Worm (Caenorhabditis elegans) whole organism, young adult: ENCODE data around the gene E_BE45912.2.

Experiments
- B0261.1 ChIP-seq: sonication (generic microtip); optimal IDR thresholded peaks from 2 replicates; lab custom pipeline; 2016; ENCODE audit warnings: mild to moderate bottlenecking, missing genetic modification characterization, moderate library complexity, missing compliant biosample characterization
- B0336.3 ChIP-seq: fragments of 200-800 bp; sonication (Bioruptor generic); IDR thresholded peaks from 2 replicates; pipeline ENCODE4 v1.3.6; 2022; ENCODE audit warnings: missing genetic modification characterization, missing compliant biosample characterization
- C06A6.2 ChIP-seq: fragments of 200-800 bp; sonication (Bioruptor generic); conservative IDR thresholded peaks from 2 replicates; pipeline ENCODE4 v1.3.6; 2022; ENCODE audit warnings: missing genetic modification characterization, missing compliant biosample characterization
- C17E4.6 ChIP-seq: fragments of 200-800 bp; sonication (Bioruptor generic); IDR thresholded peaks from 2 replicates; pipeline ENCODE4 v1.3.6; 2022; ENCODE audit warnings: missing genetic modification reagents, missing genetic modification characterization, missing compliant biosample characterization
- F23B12.7 ChIP-seq: sonication (generic microtip); optimal IDR thresholded peaks from 2 replicates; lab custom pipeline; 2017; ENCODE audit warnings: missing genetic modification characterization, mild to moderate bottlenecking, missing compliant biosample characterization, antibody characterized with exemption, moderate library complexity; ENCODE audit not compliant: insufficient read depth
- F37B4.10 ChIP-seq: fragments of 200-800 bp; sonication (Bioruptor generic); IDR thresholded peaks from 2 replicates; pipeline ENCODE4 v1.3.6; 2022; ENCODE audit warnings: missing genetic modification characterization, missing compliant biosample characterization
- F39B2.1 ChIP-seq: fragments of 200-800 bp; sonication (Bioruptor generic); IDR thresholded peaks from 2 replicates; pipeline ENCODE4 v1.3.6; 2022; ENCODE audit warnings: missing genetic modification reagents, missing genetic modification characterization, missing compliant biosample characterization
- Y95B8A.8 ChIP-seq: fragments of 200-800 bp; sonication (Bioruptor generic); IDR thresholded peaks from 2 replicates; pipeline ENCODE4 v1.3.6; 2022; ENCODE audit warnings: missing genetic modification reagents, missing genetic modification characterization, missing compliant biosample characterization
- atf-7 ChIP-seq: sonication (generic microtip); optimal IDR thresholded peaks from 2 replicates; lab custom pipeline; 2017; ENCODE audit warnings: mild to moderate bottlenecking, missing genetic modification characterization, missing compliant biosample characterization
- attf-3 ChIP-seq: fragments of 200-800 bp; sonication (Bioruptor generic); conservative IDR thresholded peaks from 2 replicates; pipeline ENCODE4 v1.3.6; 2022; ENCODE audit warnings: missing genetic modification reagents, missing genetic modification characterization, missing compliant biosample characterization
- bed-1 ChIP-seq: fragments of 200-800 bp; sonication (Bioruptor generic); IDR thresholded peaks from 2 replicates; pipeline ENCODE4 v1.3.6; 2022; ENCODE audit warnings: missing genetic modification reagents, missing genetic modification characterization, missing compliant biosample characterization
- cebp-1 ChIP-seq, 2 experiments: fragments of 200-800 bp in 1 of 2; sonication (Bioruptor generic) in 1 of 2; sonication (generic microtip) in 1 of 2; IDR thresholded peaks in 1 of 2; optimal IDR thresholded peaks in 1 of 2; 2 replicates each; pipeline versions ENCODE4 v1.3.6 to Lab custom; 2017 to 2022; ENCODE audit warnings: missing compliant biosample characterization in 2 of 2, missing genetic modification characterization in 2 of 2, mild to moderate bottlenecking in 1 of 2, missing genetic modification reagents in 1 of 2, moderate library complexity in 1 of 2
- ceh-100 ChIP-seq: fragments of 200-800 bp; sonication (Bioruptor generic); IDR thresholded peaks from 2 replicates; pipeline ENCODE4 v1.3.6; 2022; ENCODE audit warnings: missing genetic modification reagents, missing genetic modification characterization, missing compliant biosample characterization
- dox-1 ChIP-seq: fragments of 200-800 bp; sonication (Bioruptor generic); IDR thresholded peaks from 2 replicates; pipeline ENCODE4 v1.3.6; 2022; ENCODE audit warnings: missing genetic modification reagents, missing genetic modification characterization, missing compliant biosample characterization
- dpff-1 ChIP-seq: sonication (generic microtip); optimal IDR thresholded peaks from 2 replicates; lab custom pipeline; 2017; ENCODE audit warnings: mild to moderate bottlenecking, missing genetic modification characterization, missing compliant biosample characterization
- egrh-3 ChIP-seq: fragments of 200-800 bp; sonication (Bioruptor generic); IDR thresholded peaks from 2 replicates; pipeline ENCODE4 v1.3.6; 2022; ENCODE audit warnings: missing genetic modification reagents, missing genetic modification characterization, missing compliant biosample characterization
- gei-17 ChIP-seq: fragments of 200-800 bp; sonication (Bioruptor generic); optimal IDR thresholded peaks from 2 replicates; lab custom pipeline; 2018; ENCODE audit warnings: mild to moderate bottlenecking, missing genetic modification characterization, missing compliant biosample characterization
- hmg-1.2 ChIP-seq: fragments of 200-800 bp; sonication (Bioruptor generic); IDR thresholded peaks from 2 replicates; pipeline ENCODE4 v1.3.6; 2022; ENCODE audit warnings: missing genetic modification reagents, missing genetic modification characterization, missing compliant biosample characterization
- let-607 ChIP-seq, 2 experiments: fragments of 200-800 bp in 1 of 2; sonication (Bioruptor generic) in 1 of 2; sonication (generic microtip) in 1 of 2; optimal IDR thresholded peaks; 2 replicates each; lab custom pipeline; 2016 to 2018; ENCODE audit warnings: mild to moderate bottlenecking in 2 of 2, missing compliant biosample characterization in 2 of 2, missing genetic modification characterization in 2 of 2, moderate library complexity in 2 of 2, missing genotype in 1 of 2
- lin-35 ChIP-seq, 3 experiments: fragments of 150-350 bp in 2 of 3; sonication (generic microtip) in 1 of 3; optimal IDR thresholded peaks; 2 replicates each; lab custom pipeline; 2014 to 2018; ENCODE audit warnings: missing biosample characterization in 3 of 3, missing genetic modification characterization in 3 of 3, missing genetic modification reagents in 3 of 3
- lin-54 ChIP-seq: fragments of 200-800 bp; sonication (Bioruptor generic); optimal IDR thresholded peaks from 2 replicates; lab custom pipeline; 2018; ENCODE audit warnings: mild to moderate bottlenecking, missing genetic modification characterization, missing compliant biosample characterization
- madf-6 ChIP-seq: fragments of 200-800 bp; sonication (Bioruptor generic); IDR thresholded peaks from 2 replicates; pipeline ENCODE4 v1.3.6; 2022; ENCODE audit warnings: missing genetic modification reagents, missing genetic modification characterization, missing compliant biosample characterization
- madf-8 ChIP-seq: fragments of 200-800 bp; sonication (Bioruptor generic); conservative IDR thresholded peaks from 2 replicates; pipeline ENCODE4 v1.3.6; 2022; ENCODE audit warnings: missing genetic modification reagents, missing genetic modification characterization, missing compliant biosample characterization
- mcd-1 ChIP-seq: fragments of 200-800 bp; sonication (Bioruptor generic); IDR thresholded peaks from 2 replicates; pipeline ENCODE4 v1.3.6; 2022; ENCODE audit warnings: missing genetic modification reagents, missing genetic modification characterization, missing compliant biosample characterization
- mes-4 ChIP-seq: sonication (generic microtip); optimal IDR thresholded peaks from 2 replicates; lab custom pipeline; 2016; ENCODE audit warnings: missing genotype, missing genetic modification characterization, missing compliant biosample characterization
- mxl-1 ChIP-seq: sonication (generic microtip); optimal IDR thresholded peaks from 2 replicates; lab custom pipeline; 2016; ENCODE audit warnings: missing genetic modification characterization, missing compliant biosample characterization
- nfya-1 ChIP-seq: sonication (generic microtip); optimal IDR thresholded peaks from 2 replicates; lab custom pipeline; 2017; ENCODE audit warnings: antibody characterized with exemption, missing compliant biosample characterization, missing genetic modification characterization, borderline replicate concordance; ENCODE audit not compliant: insufficient read depth
- nfya-2 ChIP-seq: fragments of 200-800 bp; sonication (Bioruptor generic); IDR thresholded peaks from 2 replicates; pipeline ENCODE4 v1.3.6; 2022; ENCODE audit warnings: missing genetic modification reagents, missing genetic modification characterization, missing compliant biosample characterization
- snpc-1.3 ChIP-seq: sonication (generic microtip); optimal IDR thresholded peaks from 2 replicates; lab custom pipeline; 2017; ENCODE audit warnings: missing genetic modification characterization, mild to moderate bottlenecking, missing compliant biosample characterization, antibody characterized with exemption, moderate library complexity, missing genotype, missing genetic modification reagents; ENCODE audit not compliant: insufficient read depth
- snpc-4 ChIP-seq, 5 experiments: fragments of 150-350 bp in 1 of 5; sonication (generic microtip) in 4 of 5; optimal IDR thresholded peaks; 2 replicates each; lab custom pipeline; 2014 to 2018; ENCODE audit warnings: missing genetic modification characterization in 5 of 5, missing biosample characterization in 3 of 5, antibody characterized with exemption in 2 of 5, mild to moderate bottlenecking in 2 of 5, missing compliant biosample characterization in 2 of 5, missing genotype in 2 of 5, moderate library complexity in 2 of 5, missing genetic modification reagents in 1 of 5
- zfh-2 ChIP-seq: fragments of 200-800 bp; sonication (Bioruptor generic); conservative IDR thresholded peaks from 2 replicates; pipeline ENCODE4 v1.3.6; 2022; ENCODE audit warnings: missing genetic modification reagents, missing genetic modification characterization, missing compliant biosample characterization
- ztf-22 ChIP-seq: fragments of 200-800 bp; sonication (Bioruptor generic); optimal IDR thresholded peaks from 2 replicates; lab custom pipeline; 2018; ENCODE audit warnings: mild to moderate bottlenecking, missing genetic modification characterization, moderate library complexity, missing compliant biosample characterization
- ztf-26 ChIP-seq: sonication (generic microtip); optimal IDR thresholded peaks from 2 replicates; lab custom pipeline; 2017; ENCODE audit warnings: missing genetic modification characterization, missing compliant biosample characterization
- ztf-3 ChIP-seq: fragments of 200-800 bp; sonication (Bioruptor generic); optimal IDR thresholded peaks from 2 replicates; lab custom pipeline; 2018; ENCODE audit warnings: mild to moderate bottlenecking, missing genetic modification characterization, missing compliant biosample characterization

Gene E_BE45912.2

ce11 chrIII:1058881-1059280, 28.0 kb upstream of the E_BE45912.2 start:
- TF ChIP-seq nfya-2 (no peak), attf-3 (no peak), C06A6.2 (GFP tag; lab: Robert Waterston, UW) (no peak), mxl-1 (tag; lab: Kevin White, UChicago) (no peak), snpc-4 (GFP tag; optimal IDR thresholded peaks at IDR 0.05; lab: Kevin White, UChicago) (no peak), snpc-4 (tag; optimal IDR thresholded peaks at IDR 0.05; lab: Kevin White, UChicago) (no peak), ztf-22 (no peak)

- TF ChIP-seq lin-54 (GFP tag; lab: Kevin White, UChicago) = no peak
- no peak for TF ChIP-seq snpc-1.3 (tag; lab: Kevin White, UChicago)
- TF ChIP-seq mxl-1 (tag; lab: Kevin White, UChicago) = no peak
- no peak for TF ChIP-seq C17E4.6 (GFP tag; lab: Robert Waterston, UW)
- TF ChIP-seq let-607 (tag; optimal IDR thresholded peaks at IDR 0.05; lab: Kevin White, UChicago) = no peak
- TF ChIP-seq Y95B8A.8 (GFP tag; lab: Robert Waterston, UW) = no peak
- no peak for TF ChIP-seq B0336.3 (GFP tag; lab: Robert Waterston, UW)
- no peak for TF ChIP-seq lin-35 (GFP tag; optimal IDR thresholded peaks at IDR 0.05; lab: Kevin White, UChicago)
- TF ChIP-seq, all 124 proteins: peak for 0
These were observed 27.2 kb upstream of the E_BE45912.2 start for ce11 chrIII:1058074-1058473.

ce11 chrIII:1054096-1054495, 23.2 kb upstream of the E_BE45912.2 start:
- TF ChIP-seq zfh-2 (GFP tag; lab: Robert Waterston, UW) (peak; percentile 55), dpff-1 (tag; lab: Kevin White, UChicago) (no peak)

- TF ChIP-seq cebp-1 (GFP tag; IDR thresholded peaks at IDR 0.05; lab: Robert Waterston, UW) = no peak
- peak; percentile 9 for TF ChIP-seq cebp-1 (tag; optimal IDR thresholded peaks at IDR 0.05; lab: Kevin White, UChicago)
- peak; percentile 80; the same call in 1 of the 2 replicates for TF ChIP-seq egrh-3 (GFP tag; lab: Robert Waterston, UW)
- peak; percentile 34; the same call in 1 of the 2 replicates for TF ChIP-seq hmg-1.2 (GFP tag; lab: Robert Waterston, UW)
- 0 out of 2 replicates have a peak, but pooled peaks have one; percentile 21 for TF ChIP-seq mcd-1
- TF ChIP-seq mxl-1 (tag; lab: Kevin White, UChicago) = no peak
- peak; percentile 88 for TF ChIP-seq zfh-2 (GFP tag; lab: Robert Waterston, UW)
- TF ChIP-seq lin-54 (GFP tag; lab: Kevin White, UChicago) = no peak
These were observed 22.2 kb upstream of the E_BE45912.2 start, which contains the start of gene fbxo-11.2 for ce11 chrIII:1053067-1053466. TSS of gene fbxo-11.2 (minus strand) at chrIII:1053242.

ce11 chrIII:1052291-1052690, 21.4 kb upstream of the E_BE45912.2 start:
- 0 out of 2 replicates have a peak, but pooled peaks have one; percentile 21 for TF ChIP-seq zfh-2 (GFP tag; lab: Robert Waterston, UW)
- no peak for TF ChIP-seq F37B4.10 (GFP tag; lab: Robert Waterston, UW)

ce11 chrIII:1051877-1052276, 21.0 kb upstream of the E_BE45912.2 start:
- TF ChIP-seq zfh-2 (GFP tag; lab: Robert Waterston, UW) = peak; percentile 85
- TF ChIP-seq egrh-3 (GFP tag; lab: Robert Waterston, UW) = peak; percentile 85
- no peak for TF ChIP-seq bed-1 (GFP tag; lab: Robert Waterston, UW)

- TF ChIP-seq dox-1 (GFP tag; lab: Robert Waterston, UW) (no peak), madf-6 (no peak), mes-4 (tag; lab: Kevin White, UChicago) (no peak), madf-8 (GFP tag; lab: Robert Waterston, UW) (no peak), F39B2.1 (GFP tag; lab: Robert Waterston, UW) (no peak), B0261.1 (tag; lab: Kevin White, UChicago) (no peak), snpc-4 (GFP tag; optimal IDR thresholded peaks at IDR 0.05; lab: Kevin White, UChicago) (no peak), snpc-4 (tag; optimal IDR thresholded peaks at IDR 0.05; lab: Kevin White, UChicago) (no peak), ztf-3 (GFP tag; lab: Kevin White, UChicago) (no peak), atf-7 (tag; lab: Kevin White, UChicago) (no peak), ceh-100 (GFP tag; lab: Robert Waterston, UW) (no peak), egrh-3 (GFP tag; lab: Robert Waterston, UW) (peak; percentile 45; the same call in 1 of the 2 replicates), zfh-2 (GFP tag; lab: Robert Waterston, UW) (peak; percentile 76), F23B12.7 (tag; lab: Kevin White, UChicago) (no peak), ztf-26 (tag; lab: Kevin White, UChicago) (no peak), nfya-1 (tag; lab: Kevin White, UChicago) (no peak), gei-17 (GFP tag; lab: Kevin White, UChicago) (no peak)
These were observed 12.9 kb upstream of the E_BE45912.2 start for ce11 chrIII:1043790-1044189.
